Worm (Caenorhabditis elegans) whole organism, young adult: ENCODE measurements around the gene F54D1.6.

Source experiments
- B0035.1 ChIP-seq: sonication (generic microtip); optimal IDR thresholded peaks from 2 replicates; lab custom pipeline; 2016; ENCODE audit warnings: missing genetic modification characterization, mild to moderate bottlenecking, missing compliant biosample characterization, missing genotype, missing genetic modification reagents
- D2030.7 ChIP-seq: fragments of 200-800 bp; sonication (Bioruptor generic); IDR thresholded peaks from 2 replicates; pipeline ENCODE4 v1.3.6; 2022; ENCODE audit warnings: missing genetic modification reagents, missing genetic modification characterization, missing compliant biosample characterization
- F22D6.2 ChIP-seq: sonication (generic microtip); optimal IDR thresholded peaks from 2 replicates; lab custom pipeline; 2016; ENCODE audit warnings: mild to moderate bottlenecking, missing genetic modification characterization, missing compliant biosample characterization
- F33H1.4 ChIP-seq: fragments of 200-800 bp; sonication (Bioruptor generic); IDR thresholded peaks from 2 replicates; pipeline ENCODE4 v1.3.6; 2022; ENCODE audit warnings: missing genetic modification reagents, missing genetic modification characterization, missing compliant biosample characterization
- F37B4.10 ChIP-seq: fragments of 200-800 bp; sonication (Bioruptor generic); IDR thresholded peaks from 2 replicates; pipeline ENCODE4 v1.3.6; 2022; ENCODE audit warnings: missing genetic modification characterization, missing compliant biosample characterization
- F39B2.1 ChIP-seq: fragments of 200-800 bp; sonication (Bioruptor generic); IDR thresholded peaks from 2 replicates; pipeline ENCODE4 v1.3.6; 2022; ENCODE audit warnings: missing genetic modification reagents, missing genetic modification characterization, missing compliant biosample characterization
- F55B11.4 ChIP-seq: sonication (generic microtip); optimal IDR thresholded peaks from 2 replicates; lab custom pipeline; 2016; ENCODE audit warnings: missing compliant biosample characterization, missing genetic modification characterization, borderline replicate concordance; ENCODE audit not compliant: insufficient read depth
- T26A5.8 ChIP-seq: sonication (generic microtip); optimal IDR thresholded peaks from 2 replicates; lab custom pipeline; 2016; ENCODE audit warnings: missing genetic modification characterization, missing compliant biosample characterization
- Y56A3A.18 ChIP-seq: fragments of 200-800 bp; sonication (Bioruptor generic); IDR thresholded peaks from 2 replicates; pipeline ENCODE4 v1.3.6; 2022; ENCODE audit warnings: missing genetic modification reagents, missing genetic modification characterization, missing compliant biosample characterization
- Y67H2A.10 ChIP-seq: fragments of 200-800 bp; sonication (Bioruptor generic); conservative IDR thresholded peaks from 2 replicates; pipeline ENCODE4 v1.3.6; 2022; ENCODE audit warnings: missing genetic modification reagents, missing genetic modification characterization, missing compliant biosample characterization
- Y79H2A.3 ChIP-seq: fragments of 200-800 bp; sonication (Bioruptor generic); conservative IDR thresholded peaks from 2 replicates; pipeline ENCODE4 v1.3.6; 2022; ENCODE audit warnings: missing genetic modification reagents, missing genetic modification characterization, missing compliant biosample characterization
- Y95B8A.8 ChIP-seq: fragments of 200-800 bp; sonication (Bioruptor generic); IDR thresholded peaks from 2 replicates; pipeline ENCODE4 v1.3.6; 2022; ENCODE audit warnings: missing genetic modification reagents, missing genetic modification characterization, missing compliant biosample characterization
- aptf-3 ChIP-seq: fragments of 200-800 bp; sonication (Bioruptor generic); IDR thresholded peaks from 2 replicates; pipeline ENCODE4 v1.3.6; 2022; ENCODE audit warnings: missing genetic modification characterization, missing compliant biosample characterization
- bed-2 ChIP-seq: fragments of 200-800 bp; sonication (Bioruptor generic); IDR thresholded peaks from 2 replicates; pipeline ENCODE4 v1.3.6; 2022; ENCODE audit warnings: missing genetic modification reagents, missing genetic modification characterization, missing compliant biosample characterization
- ccch-3 ChIP-seq: fragments of 200-800 bp; sonication (Bioruptor generic); optimal IDR thresholded peaks from 2 replicates; lab custom pipeline; 2018; ENCODE audit warnings: mild to moderate bottlenecking, missing genetic modification characterization, missing compliant biosample characterization
- ceh-100 ChIP-seq: fragments of 200-800 bp; sonication (Bioruptor generic); IDR thresholded peaks from 2 replicates; pipeline ENCODE4 v1.3.6; 2022; ENCODE audit warnings: missing genetic modification reagents, missing genetic modification characterization, missing compliant biosample characterization
- ceh-79 ChIP-seq: sonication (generic microtip); optimal IDR thresholded peaks from 2 replicates; lab custom pipeline; 2017; ENCODE audit warnings: mild to moderate bottlenecking, missing genetic modification characterization, missing compliant biosample characterization
- die-1 ChIP-seq: sonication (generic microtip); optimal IDR thresholded peaks from 2 replicates; lab custom pipeline; 2016; ENCODE audit warnings: missing genotype, mild to moderate bottlenecking, missing genetic modification characterization, missing compliant biosample characterization
- dpl-1 ChIP-seq: fragments of 150-350 bp; optimal IDR thresholded peaks from 2 replicates; lab custom pipeline; 2014; ENCODE audit warnings: missing biosample characterization, missing genetic modification reagents, missing genetic modification characterization
- egl-18 ChIP-seq: fragments of 200-800 bp; sonication (Bioruptor generic); IDR thresholded peaks from 2 replicates; pipeline ENCODE4 v1.3.6; 2022; ENCODE audit warnings: missing genetic modification reagents, missing genetic modification characterization, missing compliant biosample characterization
- egl-44 ChIP-seq: fragments of 200-800 bp; sonication (Bioruptor generic); IDR thresholded peaks from 2 replicates; pipeline ENCODE4 v1.3.6; 2022; ENCODE audit warnings: missing genetic modification reagents, missing genetic modification characterization, missing compliant biosample characterization
- egrh-3 ChIP-seq: fragments of 200-800 bp; sonication (Bioruptor generic); IDR thresholded peaks from 2 replicates; pipeline ENCODE4 v1.3.6; 2022; ENCODE audit warnings: missing genetic modification reagents, missing genetic modification characterization, missing compliant biosample characterization
- ekl-4 ChIP-seq: fragments of 200-800 bp; sonication (Bioruptor generic); IDR thresholded peaks from 2 replicates; pipeline ENCODE4 v1.3.6; 2022; ENCODE audit warnings: missing genetic modification reagents, missing genetic modification characterization, missing compliant biosample characterization
- fkh-3 ChIP-seq: sonication (generic microtip); optimal IDR thresholded peaks from 2 replicates; lab custom pipeline; 2016; ENCODE audit warnings: mild to moderate bottlenecking, missing genetic modification characterization, missing compliant biosample characterization
- gei-17 ChIP-seq: fragments of 200-800 bp; sonication (Bioruptor generic); optimal IDR thresholded peaks from 2 replicates; lab custom pipeline; 2018; ENCODE audit warnings: mild to moderate bottlenecking, missing genetic modification characterization, missing compliant biosample characterization
- hlh-12 ChIP-seq: sonication (generic microtip); optimal IDR thresholded peaks from 2 replicates; lab custom pipeline; 2016; ENCODE audit warnings: missing genetic modification characterization, missing compliant biosample characterization
- hmg-1.2 ChIP-seq: fragments of 200-800 bp; sonication (Bioruptor generic); IDR thresholded peaks from 2 replicates; pipeline ENCODE4 v1.3.6; 2022; ENCODE audit warnings: missing genetic modification reagents, missing genetic modification characterization, missing compliant biosample characterization
- hrde-1 ChIP-seq: sonication (generic microtip); optimal IDR thresholded peaks from 2 replicates; lab custom pipeline; 2016; ENCODE audit warnings: missing genetic modification characterization, mild to moderate bottlenecking, missing compliant biosample characterization, moderate library complexity, missing genotype, missing genetic modification reagents, borderline replicate concordance
- hsf-1 ChIP-seq: fragments of 200-800 bp; sonication (Bioruptor generic); IDR thresholded peaks from 2 replicates; pipeline ENCODE4 v1.3.6; 2022; ENCODE audit warnings: missing genetic modification reagents, missing genetic modification characterization, missing compliant biosample characterization
- lsy-27 ChIP-seq: sonication (generic microtip); optimal IDR thresholded peaks from 2 replicates; lab custom pipeline; 2017; ENCODE audit warnings: missing genetic modification characterization, mild to moderate bottlenecking, missing compliant biosample characterization, antibody characterized with exemption, missing genotype, borderline replicate concordance; ENCODE audit not compliant: insufficient read depth
- mcd-1 ChIP-seq: fragments of 200-800 bp; sonication (Bioruptor generic); IDR thresholded peaks from 2 replicates; pipeline ENCODE4 v1.3.6; 2022; ENCODE audit warnings: missing genetic modification reagents, missing genetic modification characterization, missing compliant biosample characterization
- mel-28 ChIP-seq: sonication (generic microtip); optimal IDR thresholded peaks from 2 replicates; lab custom pipeline; 2016; ENCODE audit warnings: borderline replicate concordance, mild to moderate bottlenecking, missing genetic modification characterization, missing compliant biosample characterization
- mes-4 ChIP-seq: sonication (generic microtip); optimal IDR thresholded peaks from 2 replicates; lab custom pipeline; 2016; ENCODE audit warnings: missing genotype, missing genetic modification characterization, missing compliant biosample characterization
- nfya-1 ChIP-seq: sonication (generic microtip); optimal IDR thresholded peaks from 2 replicates; lab custom pipeline; 2017; ENCODE audit warnings: antibody characterized with exemption, missing compliant biosample characterization, missing genetic modification characterization, borderline replicate concordance; ENCODE audit not compliant: insufficient read depth
- nfyb-1 ChIP-seq: fragments of 200-800 bp; sonication (Bioruptor generic); IDR thresholded peaks from 2 replicates; pipeline ENCODE4 v1.3.6; 2022; ENCODE audit warnings: missing genetic modification reagents, missing genetic modification characterization, missing compliant biosample characterization
- nhr-27 ChIP-seq: fragments of 200-800 bp; sonication (Bioruptor generic); optimal IDR thresholded peaks from 2 replicates; lab custom pipeline; 2018; ENCODE audit warnings: mild to moderate bottlenecking, missing genetic modification characterization, moderate library complexity, missing compliant biosample characterization
- nhr-80 ChIP-seq: sonication (generic microtip); optimal IDR thresholded peaks from 2 replicates; lab custom pipeline; 2016; ENCODE audit warnings: missing genetic modification characterization, missing compliant biosample characterization
- pbrm-1 ChIP-seq: fragments of 200-800 bp; sonication (Bioruptor generic); IDR thresholded peaks from 2 replicates; pipeline ENCODE4 v1.3.6; 2022; ENCODE audit warnings: missing genetic modification reagents, missing genetic modification characterization, missing compliant biosample characterization
- rec-8 ChIP-seq, 2 experiments: sonication (generic microtip); optimal IDR thresholded peaks; 2 replicates each; lab custom pipeline; 2016; ENCODE audit warnings: mild to moderate bottlenecking in 2 of 2, missing genetic modification characterization in 2 of 2, missing genetic modification reagents in 2 of 2, missing genotype in 2 of 2, missing biosample characterization in 1 of 2, missing compliant biosample characterization in 1 of 2, moderate library complexity in 1 of 2
- snpc-1.1 ChIP-seq: sonication (generic microtip); optimal IDR thresholded peaks from 2 replicates; lab custom pipeline; 2017; ENCODE audit warnings: missing genetic modification characterization, mild to moderate bottlenecking, missing compliant biosample characterization, antibody characterized with exemption, moderate library complexity, missing genotype, missing genetic modification reagents; ENCODE audit not compliant: insufficient read depth
- tbp1 ChIP-seq: fragments of 200-800 bp; sonication (Bioruptor generic); optimal IDR thresholded peaks from 2 replicates; lab custom pipeline; 2018; ENCODE audit warnings: mild to moderate bottlenecking, missing genetic modification characterization, missing compliant biosample characterization
- ztf-22 ChIP-seq: fragments of 200-800 bp; sonication (Bioruptor generic); optimal IDR thresholded peaks from 2 replicates; lab custom pipeline; 2018; ENCODE audit warnings: mild to moderate bottlenecking, missing genetic modification characterization, moderate library complexity, missing compliant biosample characterization
- ztf-25 ChIP-seq: fragments of 200-800 bp; sonication (Bioruptor generic); IDR thresholded peaks from 2 replicates; pipeline ENCODE4 v1.3.6; 2022; ENCODE audit warnings: missing genetic modification reagents, missing genetic modification characterization, missing compliant biosample characterization
- ztf-26 ChIP-seq: sonication (generic microtip); optimal IDR thresholded peaks from 2 replicates; lab custom pipeline; 2017; ENCODE audit warnings: missing genetic modification characterization, missing compliant biosample characterization
- ztf-28 ChIP-seq: fragments of 200-800 bp; sonication (Bioruptor generic); IDR thresholded peaks from 2 replicates; pipeline ENCODE4 v1.3.6; 2022; ENCODE audit warnings: missing genetic modification reagents, missing genetic modification characterization, missing compliant biosample characterization
- ztf-3 ChIP-seq: fragments of 200-800 bp; sonication (Bioruptor generic); optimal IDR thresholded peaks from 2 replicates; lab custom pipeline; 2018; ENCODE audit warnings: mild to moderate bottlenecking, missing genetic modification characterization, missing compliant biosample characterization
- ztf-6 ChIP-seq: fragments of 200-800 bp; sonication (Bioruptor generic); IDR thresholded peaks from 2 replicates; pipeline ENCODE4 v1.3.6; 2022; ENCODE audit warnings: missing genetic modification reagents, missing genetic modification characterization, missing compliant biosample characterization

The F54D1.6 gene

ce11 chrIV:11340735-11341443 lies 53.3 kb downstream of the F54D1.6 start (continued):
- TF ChIP-seq F37B4.10 (0 out of 2 replicates have a peak, but pooled peaks have one; percentile 13), B0035.1 (tag; lab: Kevin White, UChicago) (no peak), F55B11.4 (tag; lab: Kevin White, UChicago) (no peak), aptf-3 (GFP tag; lab: Robert Waterston, UW) (no peak), ztf-6 (no peak), rec-8 (tag; optimal IDR thresholded peaks at IDR 0.05; lab: Kevin White, UChicago) (no peak), mcd-1 (0 out of 2 replicates have a peak, but pooled peaks have one; percentile 34), Y95B8A.8 (GFP tag; lab: Robert Waterston, UW) (peak; percentile 82; the same call in 1 of the 2 replicates), Y67H2A.10 (GFP tag; lab: Robert Waterston, UW) (no peak), F39B2.1 (GFP tag; lab: Robert Waterston, UW) (peak; percentile 90; the same call in 1 of the 2 replicates), dpl-1 (no peak), die-1 (tag; lab: Kevin White, UChicago) (no peak), tbp1 (GFP tag; lab: Kevin White, UChicago) (peak; percentile 7), fkh-3 (tag; lab: Kevin White, UChicago) (no peak), mes-4 (tag; lab: Kevin White, UChicago) (no peak), mel-28 (tag; lab: Kevin White, UChicago) (no peak), ztf-25 (GFP tag; lab: Robert Waterston, UW) (no peak), ztf-22 (no peak), ceh-79 (tag; lab: Kevin White, UChicago) (no peak), gei-17 (GFP tag; lab: Kevin White, UChicago) (no peak), snpc-1.1 (tag; lab: Kevin White, UChicago) (peak; percentile 6), nfyb-1 (peak; percentile 78), T26A5.8 (tag; lab: Kevin White, UChicago) (no peak), nhr-80 (no peak), ceh-100 (peak; percentile 39; the same call in 1 of the 2 replicates), nhr-27 (tag; lab: Kevin White, UChicago) (no peak), hmg-1.2 (GFP tag; lab: Robert Waterston, UW) (peak; percentile 32; the same call in 1 of the 2 replicates), ztf-28 (GFP tag; lab: Robert Waterston, UW) (no peak), Y56A3A.18 (GFP tag; lab: Robert Waterston, UW) (no peak), ekl-4 (GFP tag; lab: Robert Waterston, UW) (0 out of 2 replicates have a peak, but pooled peaks have one; percentile 53), ccch-3 (no peak), hrde-1 (peak; percentile 93), egl-18 (GFP tag; lab: Robert Waterston, UW) (no peak), hsf-1 (GFP tag; lab: Robert Waterston, UW) (peak; percentile 48; the same call in 1 of the 2 replicates), egl-44 (GFP tag; lab: Robert Waterston, UW) (peak; percentile 64; the same call in 1 of the 2 replicates), D2030.7 (GFP tag; lab: Robert Waterston, UW) (peak; percentile 51), pbrm-1 (peak; percentile 50; the same call in 1 of the 2 replicates), nfya-1 (tag; lab: Kevin White, UChicago) (no peak), Y79H2A.3 (GFP tag; lab: Robert Waterston, UW) (peak; percentile 83), ztf-3 (GFP tag; lab: Kevin White, UChicago) (no peak), egrh-3 (no peak), bed-2 (GFP tag; lab: Robert Waterston, UW) (no peak), F33H1.4 (GFP tag; lab: Robert Waterston, UW) (no peak; the same call in 1 of the 2 replicates), ztf-26 (tag; lab: Kevin White, UChicago) (no peak), lsy-27 (tag; lab: Kevin White, UChicago) (no peak), hlh-12 (tag; lab: Kevin White, UChicago) (no peak), F22D6.2 (tag; lab: Kevin White, UChicago) (no peak)
